Worm (Caenorhabditis elegans): ENCODE data around the gene sam-4.

The sam-4 gene

DNA sequence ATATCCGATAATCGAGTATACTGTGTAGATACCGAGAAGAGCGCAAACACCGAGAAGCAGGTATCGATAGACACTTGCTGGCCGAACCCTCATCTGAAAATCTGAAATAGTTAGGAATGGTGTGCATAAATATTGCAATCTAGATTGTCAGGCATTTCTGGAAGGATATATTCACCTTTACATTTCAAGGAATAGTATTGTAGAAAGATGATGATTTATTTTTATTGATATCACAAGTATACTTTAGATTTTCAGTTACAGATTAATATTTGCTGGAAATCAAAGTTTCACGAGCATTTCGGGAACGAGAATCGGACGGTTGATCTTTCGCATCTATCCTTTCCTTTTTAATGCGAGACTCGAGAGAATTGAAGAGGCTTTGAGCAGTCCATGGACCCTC is 10.6 kb upstream of the sam-4 start, which contains the start of gene fut-3:
Gene fut-3 (minus strand): TSS at position 101 of the 400 bp plus-strand sequence.
- TF ChIP-seq nhr-237 (tag; optimal IDR thresholded peaks at IDR 0.05) (no peak), pha-4 (tag; optimal IDR thresholded peaks at IDR 0.05) (no peak), jun-1 (tag; optimal IDR thresholded peaks at IDR 0.05) (no peak), fos-1 (tag; optimal IDR thresholded peaks at IDR 0.05) (no peak), fkh-10 (GFP tag; optimal IDR thresholded peaks at IDR 0.05) (no peak), nhr-77 (tag; optimal IDR thresholded peaks at IDR 0.05) (no peak), unc-62 (GFP tag; optimal IDR thresholded peaks at IDR 0.05) (no peak), ceh-28 (tag; optimal IDR thresholded peaks at IDR 0.05) (no peak), mdl-1 (tag; optimal IDR thresholded peaks at IDR 0.05) (no peak)

DNA sequence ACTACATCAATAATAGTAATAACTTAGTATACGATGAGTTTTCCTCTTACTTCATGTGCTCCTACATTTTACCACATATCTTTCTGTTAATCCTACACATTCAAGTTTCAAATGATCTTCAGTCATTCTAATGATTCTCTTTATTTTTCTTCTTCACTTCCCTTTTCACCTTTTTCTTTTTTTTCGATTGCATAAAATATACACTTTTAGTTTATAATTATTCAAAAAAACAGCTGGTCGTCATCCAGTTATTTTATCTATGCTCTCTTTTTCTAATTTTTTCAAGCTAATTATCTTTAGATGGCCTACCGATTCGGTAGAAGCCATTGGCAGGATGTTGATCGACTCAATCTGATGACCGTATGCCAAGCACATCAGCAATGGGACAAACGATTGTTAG is 5.1 kb upstream of the sam-4 start, which contains the start of gene F59E12.1:
Gene F59E12.1 (plus strand): TSS at position 301 of the 400 bp plus-strand sequence.
- TF ChIP-seq eor-1 (tag; optimal IDR thresholded peaks at IDR 0.05) (no peak), jun-1 (tag; optimal IDR thresholded peaks at IDR 0.05) (no peak), elt-2 (tag; optimal IDR thresholded peaks at IDR 0.05) (no peak), ceh-28 (tag; optimal IDR thresholded peaks at IDR 0.05) (no peak), pha-4 (tag; optimal IDR thresholded peaks at IDR 0.05) (no peak), nhr-28 (tag; optimal IDR thresholded peaks at IDR 0.05) (no peak), ZK546.5 (tag; optimal IDR thresholded peaks at IDR 0.05) (no peak), nhr-67 (tag; optimal IDR thresholded peaks at IDR 0.05) (no peak), ztf-4 (tag; optimal IDR thresholded peaks at IDR 0.05) (no peak), sea-2 (GFP tag; optimal IDR thresholded peaks at IDR 0.05) (no peak), mml-1 (tag; optimal IDR thresholded peaks at IDR 0.05) (no peak), egl-27 (tag; optimal IDR thresholded peaks at IDR 0.05) (no peak)

DNA sequence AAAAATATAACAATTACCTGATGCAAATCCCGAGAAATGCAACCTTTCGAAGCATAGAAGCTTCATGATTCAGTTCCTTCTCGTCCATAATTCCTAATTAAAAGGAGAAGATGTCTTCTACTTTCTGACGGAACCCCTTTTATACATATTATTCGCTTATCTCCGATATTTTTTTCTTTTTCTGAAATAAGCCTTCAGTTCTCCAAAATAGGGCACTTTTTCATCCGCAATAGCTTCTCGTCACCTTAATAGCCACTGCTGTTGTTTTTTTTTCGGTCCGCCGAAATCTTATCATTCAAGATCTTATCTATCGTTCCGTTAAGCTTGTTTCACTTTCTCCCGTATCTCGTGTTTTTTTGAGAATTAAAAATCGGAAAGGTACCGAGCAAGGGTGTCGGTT is 3.2 kb upstream of the sam-4 start, which contains the start of gene bli-2:
Gene bli-2 (minus strand): TSS at position 101 of the 400 bp plus-strand sequence.
- TF ChIP-seq mdl-1 (tag; optimal IDR thresholded peaks at IDR 0.05): no peak
- TF ChIP-seq ama-1 (optimal IDR thresholded peaks at IDR 0.05): no peak
- TF ChIP-seq sea-2 (GFP tag; optimal IDR thresholded peaks at IDR 0.05): no peak
- no peak for TF ChIP-seq egl-5 (tag; optimal IDR thresholded peaks at IDR 0.05)
- no peak for TF ChIP-seq pha-4 (tag; optimal IDR thresholded peaks at IDR 0.05)
- TF ChIP-seq fos-1 (tag; optimal IDR thresholded peaks at IDR 0.05): no peak
- no peak for TF ChIP-seq lsy-12 (tag; optimal IDR thresholded peaks at IDR 0.05)
- no peak for TF ChIP-seq nhr-237 (tag; optimal IDR thresholded peaks at IDR 0.05)

DNA sequence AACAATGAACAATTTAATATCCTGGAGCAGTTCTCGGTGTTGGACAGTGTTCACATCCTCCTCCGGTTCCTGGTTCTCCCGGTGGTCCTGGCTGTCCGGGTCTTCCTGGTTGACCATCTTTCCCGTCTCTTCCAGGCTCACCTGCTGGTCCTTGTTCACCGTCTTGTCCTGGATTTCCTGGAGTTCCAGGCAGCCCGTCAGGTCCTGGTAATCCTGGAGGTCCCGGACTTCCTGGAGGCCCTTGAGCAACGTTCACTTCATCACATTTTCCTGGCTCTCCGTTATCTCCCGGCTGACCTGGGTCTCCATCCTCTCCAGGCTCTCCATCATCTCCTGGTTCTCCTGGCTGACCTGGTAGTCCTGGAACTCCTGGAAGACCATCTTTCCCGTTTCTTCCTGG is 2.3 kb upstream of the sam-4 start:
- TF ChIP-seq elt-2 (tag; optimal IDR thresholded peaks at IDR 0.05) (no peak), ceh-9 (tag; optimal IDR thresholded peaks at IDR 0.05) (no peak), elt-3 (tag; optimal IDR thresholded peaks at IDR 0.05) (no peak), nhr-28 (tag; optimal IDR thresholded peaks at IDR 0.05) (no peak)

DNA sequence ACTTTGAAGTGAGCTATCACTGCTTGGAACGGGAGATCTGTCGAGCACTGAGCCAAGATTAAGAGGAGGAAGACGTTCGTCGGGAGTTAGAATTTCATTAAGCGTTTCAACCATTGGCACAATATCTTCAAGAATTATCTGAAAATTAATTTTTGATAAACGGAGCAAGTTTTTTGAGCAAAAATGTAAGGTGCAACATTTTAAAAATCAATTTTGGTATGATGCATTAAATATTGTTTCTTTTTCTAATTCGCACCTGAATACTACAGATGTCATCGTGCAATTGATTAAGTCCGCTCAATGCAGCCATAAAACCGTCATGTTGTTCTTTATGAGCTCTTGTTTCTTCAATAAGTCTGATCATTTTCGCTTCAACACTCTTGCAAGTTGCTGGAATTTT is 814 bp downstream of the sam-4 start, which contains the start of gene ddl-1:
Gene ddl-1 (minus strand): TSS at position 101 of the 400 bp plus-strand sequence.
- TF ChIP-seq fos-1 (tag; optimal IDR thresholded peaks at IDR 0.05) (no peak), R02D3.7 (tag; optimal IDR thresholded peaks at IDR 0.05) (no peak), ceh-28 (tag; optimal IDR thresholded peaks at IDR 0.05) (no peak), nhr-43 (tag; optimal IDR thresholded peaks at IDR 0.05; ENCODE audit: poor library complexity, severe bottlenecking) (no peak), ZK546.5 (tag; optimal IDR thresholded peaks at IDR 0.05) (no peak), ama-1 (optimal IDR thresholded peaks at IDR 0.05) (no peak)

DNA sequence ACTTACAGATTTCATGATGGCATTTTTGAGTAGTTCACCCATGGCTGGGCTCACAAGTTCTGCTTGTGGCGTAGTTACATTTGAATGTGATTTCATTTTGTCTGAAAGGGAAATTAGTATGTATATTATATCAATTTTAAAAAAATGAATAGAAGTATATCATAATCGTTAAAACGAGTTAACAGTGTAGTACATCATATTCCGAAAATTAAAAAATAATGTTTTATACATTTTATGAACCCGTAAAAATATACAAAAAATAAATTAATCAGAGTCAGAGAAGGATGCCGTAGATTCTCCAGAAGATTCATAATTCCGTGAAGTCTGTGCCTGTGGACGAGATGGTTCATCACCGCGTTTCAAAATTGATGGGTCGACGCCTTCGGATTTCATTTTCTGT is 2.1 kb downstream of the sam-4 start, which contains the start of gene F59E12.9:
Gene F59E12.9 (minus strand): TSS at position 101 of the 400 bp plus-strand sequence.
- TF ChIP-seq daf-12 (tag; optimal IDR thresholded peaks at IDR 0.05) (no peak), ztf-11 (tag; optimal IDR thresholded peaks at IDR 0.05) (no peak), fos-1 (tag; optimal IDR thresholded peaks at IDR 0.05) (no peak), aly-2 (tag; optimal IDR thresholded peaks at IDR 0.05) (no peak), pqm-1 (tag; optimal IDR thresholded peaks at IDR 0.05) (no peak), egl-5 (tag; optimal IDR thresholded peaks at IDR 0.05) (no peak), elt-1 (tag; optimal IDR thresholded peaks at IDR 0.05) (no peak), R02D3.7 (tag; optimal IDR thresholded peaks at IDR 0.05) (no peak), nhr-11 (tag; optimal IDR thresholded peaks at IDR 0.05) (no peak), ama-1 (optimal IDR thresholded peaks at IDR 0.05) (no peak), fkh-10 (GFP tag; optimal IDR thresholded peaks at IDR 0.05) (no peak), nhr-25 (tag; optimal IDR thresholded peaks at IDR 0.05) (no peak), nhr-237 (tag; optimal IDR thresholded peaks at IDR 0.05) (no peak), lin-15B (tag; optimal IDR thresholded peaks at IDR 0.05) (no peak), elt-2 (tag; optimal IDR thresholded peaks at IDR 0.05) (no peak), skn-1 (tag; optimal IDR thresholded peaks at IDR 0.05) (no peak), nhr-12 (tag; optimal IDR thresholded peaks at IDR 0.05) (no peak), lin-39 (tag; optimal IDR thresholded peaks at IDR 0.05) (no peak), snpc-4 (tag; optimal IDR thresholded peaks at IDR 0.05) (no peak)

Measured in whole organism, L3 larva.